Worm (Caenorhabditis elegans): Measurements from ENCODE around the gene C49C3.15.

The C49C3.15 gene

DNA sequence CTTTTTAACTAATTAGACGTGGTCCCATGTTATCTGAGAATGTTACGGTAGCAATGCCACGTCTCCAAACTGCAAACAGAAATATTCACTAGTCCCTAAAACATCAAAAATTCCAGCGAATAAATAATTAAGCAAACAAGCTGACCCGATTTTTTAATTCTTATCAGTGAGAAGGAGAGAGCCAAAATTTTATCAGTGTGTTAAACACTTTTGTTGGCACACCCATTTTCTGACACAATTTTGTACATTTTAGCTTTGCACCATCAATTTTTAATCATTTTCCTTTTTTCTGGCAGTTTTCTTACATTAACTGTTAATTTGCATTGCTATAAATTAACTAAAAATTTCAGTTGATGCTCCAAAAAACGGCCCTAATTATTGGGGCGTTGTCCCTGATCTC, 13.6 kb upstream of the C49C3.15 start, which contains the start of gene C49C3.4:
Gene C49C3.4 (plus strand): TSS at position 351 of the 400 bp plus-strand sequence.
- no peak for TF ChIP-seq W03F9.2 (tag; optimal IDR thresholded peaks at IDR 0.05)
- TF ChIP-seq him-1 (tag; optimal IDR thresholded peaks at IDR 0.05) = no peak
- no peak for TF ChIP-seq dao-5 (tag; optimal IDR thresholded peaks at IDR 0.05)

DNA sequence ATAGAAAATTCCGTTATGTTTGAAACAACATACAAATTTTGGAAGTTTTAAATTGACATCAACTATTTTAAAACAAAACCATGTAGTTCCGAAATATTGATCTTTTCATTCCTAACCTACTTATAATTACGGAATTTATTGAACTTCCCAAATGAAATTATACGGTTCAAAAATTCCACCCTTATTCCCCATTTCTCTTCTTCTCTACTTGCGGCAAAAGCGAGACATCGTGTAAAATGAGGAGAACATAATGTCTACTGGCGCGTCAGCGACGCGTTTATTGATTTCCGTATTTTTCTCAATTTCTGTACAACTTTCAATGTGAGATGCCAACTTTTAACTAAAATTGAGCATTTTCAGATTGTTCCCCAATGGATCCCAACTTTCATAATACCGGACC, 5.2 kb upstream of the C49C3.15 start, which contains the start of gene ceh-88:
Gene ceh-88 (plus strand): TSS at position 355 of the 400 bp plus-strand sequence.
- TF ChIP-seq dao-5 (tag; optimal IDR thresholded peaks at IDR 0.05) (no peak), him-1 (tag; optimal IDR thresholded peaks at IDR 0.05) (no peak), W03F9.2 (tag; optimal IDR thresholded peaks at IDR 0.05) (no peak)

DNA sequence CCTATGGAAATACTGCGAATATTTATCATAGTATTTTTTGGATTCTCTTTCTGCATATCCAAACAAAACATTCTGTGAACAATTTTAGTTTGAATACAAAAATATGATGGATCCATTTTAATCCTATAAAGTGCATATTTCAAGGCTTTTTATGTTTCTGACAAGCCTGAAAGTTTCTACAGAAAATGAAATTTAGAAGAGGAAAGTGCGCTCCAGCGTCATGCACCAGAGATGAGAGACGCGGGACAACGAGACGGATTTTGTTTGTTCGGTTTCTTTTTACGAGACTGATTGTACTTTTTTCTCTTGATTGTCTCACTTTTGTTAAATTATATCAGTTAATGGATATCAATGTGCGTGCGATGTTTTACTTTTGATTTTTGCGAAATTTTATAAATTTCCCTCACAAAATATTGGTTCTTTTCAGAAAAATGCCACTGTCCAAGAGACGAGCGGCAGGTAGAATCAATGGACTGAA, 2.9 kb upstream of the C49C3.15 start, which contains the start of gene C49C3.6:
Gene C49C3.6 (plus strand): TSS at position 428 of the 478 bp plus-strand sequence.
- TF ChIP-seq him-1 (tag; optimal IDR thresholded peaks at IDR 0.05) (no peak), W03F9.2 (tag; optimal IDR thresholded peaks at IDR 0.05) (no peak), dao-5 (tag; optimal IDR thresholded peaks at IDR 0.05) (no peak)

DNA sequence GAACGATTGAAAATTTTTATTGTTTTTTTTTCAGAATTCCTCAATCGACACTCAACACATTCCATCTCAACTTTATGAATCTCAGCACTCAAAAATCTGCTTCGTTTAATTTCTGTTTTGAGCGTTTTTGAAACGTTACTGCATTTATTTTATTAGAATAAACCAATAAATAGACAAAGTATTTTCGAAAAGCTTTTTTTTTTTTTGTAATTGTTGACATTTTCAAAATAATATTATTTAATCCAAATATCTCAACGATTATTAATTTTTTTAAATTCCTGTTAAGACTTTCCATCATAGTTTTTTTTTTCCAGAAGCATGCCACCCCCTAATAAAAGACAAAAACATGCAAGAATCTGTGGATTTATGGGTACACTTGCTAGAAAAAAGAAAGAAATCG, 1.8 kb upstream of the C49C3.15 start, which contains the start of gene C49C3.7:
Gene C49C3.7 (plus strand): TSS at position 301 of the 400 bp plus-strand sequence.
- TF ChIP-seq W03F9.2 (tag; optimal IDR thresholded peaks at IDR 0.05) (no peak), him-1 (tag; optimal IDR thresholded peaks at IDR 0.05) (no peak), dao-5 (tag; optimal IDR thresholded peaks at IDR 0.05) (no peak)

DNA sequence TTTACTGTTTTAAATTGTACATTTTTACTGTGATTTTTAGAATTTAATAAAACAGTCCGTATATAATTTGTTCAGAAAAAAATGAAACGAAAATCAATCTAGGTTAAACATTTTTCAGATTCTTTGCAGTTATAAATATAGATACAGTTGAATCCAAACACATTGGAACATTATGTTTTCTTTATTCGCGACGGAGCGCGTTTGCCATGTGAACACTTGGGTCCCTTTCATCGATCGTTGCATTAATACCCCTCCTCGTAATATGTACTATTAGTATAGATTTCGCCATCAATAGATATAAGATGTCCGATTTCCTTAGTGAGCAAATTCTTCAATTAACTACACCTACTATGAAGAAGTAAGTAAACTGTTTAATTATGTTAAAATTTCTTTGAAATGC, 1.0 kb downstream of the C49C3.15 start, which contains the start of gene C49C3.8:
Gene C49C3.8 (plus strand): TSS at position 173 of the 400 bp plus-strand sequence.
- TF ChIP-seq dao-5 (tag; optimal IDR thresholded peaks at IDR 0.05) (no peak), W03F9.2 (tag; optimal IDR thresholded peaks at IDR 0.05) (no peak), him-1 (tag; optimal IDR thresholded peaks at IDR 0.05) (no peak)

DNA sequence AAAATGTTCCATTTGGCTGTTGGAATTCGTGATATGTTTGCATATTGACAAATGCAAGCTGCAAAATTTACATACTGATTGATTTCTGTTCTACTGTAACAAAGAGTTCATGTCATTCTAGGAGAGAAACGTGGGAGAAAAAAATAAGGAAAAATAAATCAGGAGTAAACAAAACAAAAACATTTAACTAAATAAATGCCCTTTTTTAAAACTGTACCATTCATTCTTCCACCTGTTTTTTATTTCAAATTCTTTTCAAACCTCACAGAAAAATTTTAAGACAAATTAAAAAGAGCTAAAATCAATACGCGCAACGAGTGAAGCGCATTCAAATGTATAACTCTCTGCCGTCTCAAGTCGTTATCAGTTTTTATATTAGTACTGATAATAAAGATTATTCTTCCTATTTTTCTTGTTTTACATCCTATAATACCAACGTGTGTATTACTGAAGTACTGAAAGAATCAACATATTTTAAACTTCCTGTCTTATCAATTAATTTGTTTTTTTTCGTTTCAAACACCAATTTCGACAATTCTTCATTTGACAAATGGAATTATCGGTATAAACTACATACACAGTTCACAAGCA, 5.0 kb downstream of the C49C3.15 start, which contains the start of gene C49C3.10:
Gene C49C3.10 (minus strand): TSS at position 51 of the 591 bp plus-strand sequence.
- TF ChIP-seq him-1 (tag; optimal IDR thresholded peaks at IDR 0.05) (no peak), dao-5 (tag; optimal IDR thresholded peaks at IDR 0.05) (no peak)

DNA sequence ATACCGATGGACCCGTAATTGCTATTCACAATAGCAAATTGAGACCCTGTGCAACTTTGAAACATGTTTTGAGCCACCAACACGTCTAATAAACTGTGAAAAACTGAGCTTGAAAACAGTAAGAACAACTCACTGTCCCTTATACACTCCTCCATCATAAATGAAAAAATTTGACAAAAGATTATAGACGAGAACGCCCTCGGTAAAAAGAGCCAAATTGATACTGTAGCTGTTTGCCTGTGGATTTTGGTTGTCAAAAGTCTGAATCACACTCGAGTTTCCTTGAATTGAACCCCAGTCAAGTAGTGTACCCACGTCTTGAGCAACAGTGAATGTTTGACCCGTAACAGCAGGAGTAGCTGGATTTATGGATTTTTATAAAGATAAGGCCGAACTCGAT, 7.0 kb downstream of the C49C3.15 start:
- TF ChIP-seq W03F9.2 (tag; optimal IDR thresholded peaks at IDR 0.05) (no peak), him-1 (tag; optimal IDR thresholded peaks at IDR 0.05) (no peak), dao-5 (tag; optimal IDR thresholded peaks at IDR 0.05) (no peak)

DNA sequence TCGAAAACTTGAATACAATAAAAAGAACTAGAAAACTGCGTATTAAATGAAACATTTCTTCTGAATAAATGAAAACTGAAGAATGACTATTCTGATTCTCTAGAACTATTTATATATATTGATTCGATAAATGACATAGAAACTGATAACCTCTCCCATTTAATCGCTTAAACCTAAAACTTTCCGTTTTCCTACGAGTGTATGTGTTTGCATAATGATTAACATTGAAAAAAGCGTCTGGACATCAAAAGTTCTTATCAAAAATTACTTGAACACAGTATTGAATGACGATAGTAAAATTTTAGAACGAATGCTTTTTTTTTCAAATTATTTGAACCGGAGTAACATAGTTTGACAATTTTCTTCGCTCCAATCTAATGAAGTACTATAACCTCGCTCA, 8.1 kb downstream of the C49C3.15 start, which contains the start of gene C49C3.9:
Gene C49C3.9 (minus strand): TSS at position 136 of the 400 bp plus-strand sequence.
- TF ChIP-seq W03F9.2 (tag; optimal IDR thresholded peaks at IDR 0.05) (no peak), him-1 (tag; optimal IDR thresholded peaks at IDR 0.05) (no peak), dao-5 (tag; optimal IDR thresholded peaks at IDR 0.05) (no peak)

DNA sequence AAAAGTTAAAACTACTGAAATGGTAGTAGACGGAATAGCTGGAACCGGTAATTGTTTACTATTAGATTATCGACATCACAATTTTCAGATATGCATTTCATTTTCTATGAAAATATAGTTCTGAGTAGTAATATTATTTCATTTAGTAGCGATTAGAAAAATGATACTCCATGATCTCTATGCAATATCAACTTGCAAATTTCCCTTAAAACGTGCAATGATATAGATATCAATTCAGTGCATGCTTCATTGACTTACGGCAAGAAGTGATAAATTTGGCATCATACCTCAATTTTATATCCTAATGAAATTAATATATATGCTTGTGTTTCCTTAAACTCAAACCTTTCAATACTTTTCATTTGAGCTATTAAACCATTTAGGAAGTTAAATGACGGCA, 8.6 kb downstream of the C49C3.15 start, which contains the start of gene C49C3.21:
Gene C49C3.21 (plus strand): TSS at position 301 of the 400 bp plus-strand sequence.
- TF ChIP-seq dao-5 (tag; optimal IDR thresholded peaks at IDR 0.05) (no peak), W03F9.2 (tag; optimal IDR thresholded peaks at IDR 0.05) (no peak)

DNA sequence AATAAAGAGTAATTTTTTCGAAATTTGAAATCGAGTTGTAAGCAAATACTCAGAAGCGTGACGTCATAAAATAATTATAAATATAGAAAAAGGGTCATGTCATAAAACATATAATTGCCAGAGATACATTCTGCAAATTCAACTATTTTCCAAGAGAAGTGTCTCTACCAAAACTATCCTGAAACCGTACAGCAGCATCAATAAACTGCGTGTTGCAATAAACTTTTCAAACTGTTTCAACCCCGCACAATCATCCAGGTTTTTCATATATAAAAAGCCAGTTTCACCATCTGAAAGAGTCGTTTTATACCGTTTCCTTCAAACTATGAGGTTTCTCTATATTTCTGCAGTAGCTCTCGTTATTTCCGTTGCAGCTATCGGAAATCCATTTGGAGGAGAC, 9.5 kb downstream of the C49C3.15 start, which contains the start of gene C49C3.11:
Gene C49C3.11 (plus strand): TSS at position 301 of the 400 bp plus-strand sequence.
- no peak for TF ChIP-seq him-1 (tag; optimal IDR thresholded peaks at IDR 0.05)

DNA sequence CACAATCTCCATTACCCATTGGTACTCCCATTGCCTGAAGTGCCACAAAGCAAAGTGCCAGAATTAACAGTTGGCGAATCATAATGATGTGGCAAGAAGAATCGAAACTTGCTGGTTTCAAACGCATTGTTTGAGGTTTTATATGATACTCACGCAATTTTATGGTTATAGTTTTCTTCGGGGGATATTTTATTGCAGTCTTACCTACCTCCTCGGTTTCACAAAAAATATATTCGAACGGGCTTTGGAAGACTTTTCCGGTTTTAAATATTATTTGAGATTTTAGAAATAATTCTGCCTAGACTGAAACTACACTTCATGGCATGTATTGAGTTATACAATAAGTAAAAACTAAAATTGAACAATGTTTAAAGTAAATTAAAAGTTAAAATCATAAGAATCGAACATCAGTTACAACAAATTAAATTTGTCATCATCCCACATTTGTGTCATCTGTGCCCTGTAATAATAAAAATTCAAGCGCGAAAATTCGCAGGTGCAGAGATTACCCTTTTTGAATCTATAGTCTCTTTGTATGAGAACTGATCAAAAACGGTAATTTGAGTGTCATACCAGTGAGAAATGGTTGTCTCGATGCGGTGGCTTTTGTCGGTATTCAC, 12.7 kb downstream of the C49C3.15 start, which contains the start of the genes clec-197 and clec-198:
Gene clec-197 (minus strand): TSS at position 101 of the 620 bp plus-strand sequence.
Gene clec-198 (plus strand): TSS at position 570 of the 620 bp plus-strand sequence.
- TF ChIP-seq W03F9.2 (tag; optimal IDR thresholded peaks at IDR 0.05) (no peak), dao-5 (tag; optimal IDR thresholded peaks at IDR 0.05) (no peak)

DNA sequence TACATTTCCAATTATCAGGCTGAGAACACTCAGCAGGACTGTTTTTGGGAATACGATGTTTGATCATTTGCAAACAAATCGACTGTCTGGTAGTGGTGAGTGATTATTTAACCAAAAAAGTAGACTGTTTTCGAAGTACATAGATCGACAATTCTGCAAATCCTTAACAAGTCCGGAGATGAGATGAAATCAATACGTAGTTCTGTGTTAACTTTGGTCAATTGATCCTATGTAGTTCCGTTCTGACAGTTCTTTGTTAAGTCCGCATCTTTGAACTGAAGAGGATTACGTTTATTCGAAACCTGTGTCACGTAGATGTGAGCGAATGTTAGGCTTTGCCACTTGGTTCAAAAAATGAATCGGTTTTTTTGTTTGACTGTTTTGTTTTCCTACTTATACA, 17.6 kb downstream of the C49C3.15 start, which contains the start of gene clec-199:
Gene clec-199 (plus strand): TSS at position 301 of the 400 bp plus-strand sequence.
- TF ChIP-seq him-1 (tag; optimal IDR thresholded peaks at IDR 0.05) (no peak), W03F9.2 (tag; optimal IDR thresholded peaks at IDR 0.05) (no peak), dao-5 (tag; optimal IDR thresholded peaks at IDR 0.05) (no peak)

DNA sequence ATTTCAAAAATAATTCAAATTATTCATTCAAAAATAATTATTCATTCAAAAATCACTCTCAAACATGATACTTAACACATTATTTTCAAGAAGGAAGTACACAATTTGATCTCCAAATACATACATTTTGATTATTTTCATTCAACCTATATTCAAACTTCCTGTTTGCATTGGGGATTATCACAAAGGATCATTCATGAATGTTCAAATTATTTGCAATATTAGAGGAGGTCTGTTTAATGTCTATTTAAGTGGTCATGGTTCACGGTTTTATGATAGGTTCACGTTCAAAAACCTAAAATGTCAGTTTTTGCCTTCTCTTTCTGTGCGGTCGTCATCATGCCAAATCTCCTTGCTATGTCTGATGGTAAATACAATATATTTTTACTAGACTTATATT, 27.1 kb downstream of the C49C3.15 start, which contains the start of gene clec-202:
Gene clec-202 (plus strand): TSS at position 301 of the 400 bp plus-strand sequence.
- TF ChIP-seq him-1 (tag; optimal IDR thresholded peaks at IDR 0.05) = no peak
- TF ChIP-seq W03F9.2 (tag; optimal IDR thresholded peaks at IDR 0.05) = no peak
- TF ChIP-seq dao-5 (tag; optimal IDR thresholded peaks at IDR 0.05) = no peak

DNA sequence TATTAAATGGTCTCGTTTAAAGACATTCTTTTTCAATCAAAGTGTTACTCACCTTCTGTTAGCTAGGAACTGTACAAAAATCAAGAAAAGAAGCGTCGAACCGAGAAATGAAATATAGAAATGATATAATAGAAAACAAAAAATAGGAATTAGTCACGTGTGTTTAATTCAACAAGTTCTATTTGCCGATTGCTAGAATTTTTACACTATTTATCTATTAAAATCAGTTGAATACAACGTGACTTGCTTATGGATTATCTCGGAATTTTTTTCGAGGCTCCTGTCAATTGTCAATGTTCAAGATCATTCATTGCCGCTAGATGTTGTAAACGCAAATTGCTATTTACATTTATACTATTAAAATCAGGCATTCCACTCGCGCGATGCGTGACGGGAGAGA, 33.3 kb downstream of the C49C3.15 start, which contains the start of gene zipt-17:
Gene zipt-17 (minus strand): TSS at position 101 of the 400 bp plus-strand sequence.
- TF ChIP-seq W03F9.2 (tag; optimal IDR thresholded peaks at IDR 0.05) (no peak), him-1 (tag; optimal IDR thresholded peaks at IDR 0.05) (no peak), dao-5 (tag; optimal IDR thresholded peaks at IDR 0.05) (no peak)
